Fruit fly (Drosophila melanogaster): ENCODE measurements around the gene CG6908.
A peak's percentile ranks its signal among the peaks of the same experiment; 100 is the strongest.

CG6908 gene

dm6 chr3R:11650105-11651039 is 39.5 kb downstream of the CG6908 start, which contains the start of the genes Csk and Elp1:
Csk (minus strand) TSS chr3R:11650706.
Elp1 (plus strand) TSS chr3R:11650971.
- TF ChIP-seq noc (tag; optimal IDR thresholded peaks at IDR 0.05): peak; percentile 59

dm6 chr3R:11649449-11649848 is 40.4 kb downstream of the CG6908 start:
- peak; percentile 97 for TF ChIP-seq noc (tag; optimal IDR thresholded peaks at IDR 0.05)

dm6 chr3R:11648356-11649355 is 41.2 kb downstream of the CG6908 start:
- no peak for TF ChIP-seq noc (tag; optimal IDR thresholded peaks at IDR 0.05)

dm6 chr3R:11646826-11647225 is 43.0 kb downstream of the CG6908 start:
- no peak for TF ChIP-seq noc (tag; optimal IDR thresholded peaks at IDR 0.05)

dm6 chr3R:11639946-11640588 is 49.8 kb downstream of the CG6908 start:
- TF ChIP-seq noc (tag; optimal IDR thresholded peaks at IDR 0.05): peak; percentile 3

Data from whole organism, larva.